Worm (Caenorhabditis elegans): ENCODE measurements around the gene nhx-5.
A peak's percentile ranks its signal among the peaks of the same experiment; 100 is the strongest.

nhx-5 gene

ce11 chrX:10568385-10569149 is 8.2 kb upstream of the nhx-5 start (continued):
- TF ChIP-seq ama-1 (optimal IDR thresholded peaks at IDR 0.05) (peak; percentile 92), sma-9 (GFP tag; optimal IDR thresholded peaks at IDR 0.05) (peak; percentile 95), sma-9 (tag; optimal IDR thresholded peaks at IDR 0.05) (no peak), aly-2 (tag; optimal IDR thresholded peaks at IDR 0.05) (no peak), ztf-4 (tag; optimal IDR thresholded peaks at IDR 0.05) (peak; percentile 53), blmp-1 (tag; optimal IDR thresholded peaks at IDR 0.05; ENCODE audit: insufficient read depth) (peak; percentile 29), fos-1 (tag; optimal IDR thresholded peaks at IDR 0.05) (peak; percentile 87), ceh-16 (tag; optimal IDR thresholded peaks at IDR 0.05) (peak; percentile 89), elt-1 (tag; optimal IDR thresholded peaks at IDR 0.05) (no peak), zag-1 (tag; optimal IDR thresholded peaks at IDR 0.05) (peak; percentile 84), ZK546.5 (tag; optimal IDR thresholded peaks at IDR 0.05) (peak; percentile 38), nhr-77 (tag; optimal IDR thresholded peaks at IDR 0.05) (peak; percentile 28), lin-11 (tag; optimal IDR thresholded peaks at IDR 0.05) (peak; percentile 80), dmd-4 (tag; optimal IDR thresholded peaks at IDR 0.05) (no peak)

- TF ChIP-seq mdl-1 (tag; optimal IDR thresholded peaks at IDR 0.05) (no peak), mab-5 (tag; optimal IDR thresholded peaks at IDR 0.05) (no peak), blmp-1 (tag; optimal IDR thresholded peaks at IDR 0.05; ENCODE audit: insufficient read depth) (no peak), unc-39 (tag; optimal IDR thresholded peaks at IDR 0.05) (no peak), nhr-237 (tag; optimal IDR thresholded peaks at IDR 0.05) (no peak), ztf-4 (tag; optimal IDR thresholded peaks at IDR 0.05) (no peak), nhr-10 (tag; optimal IDR thresholded peaks at IDR 0.05) (no peak), nhr-6 (tag; optimal IDR thresholded peaks at IDR 0.05) (no peak)
These were observed 7.6 kb upstream of the nhx-5 start, which contains the start of gene bet-2 for ce11 chrX:10569185-10569584. TSS of gene bet-2 (plus strand) at chrX:10569273.

DNA sequence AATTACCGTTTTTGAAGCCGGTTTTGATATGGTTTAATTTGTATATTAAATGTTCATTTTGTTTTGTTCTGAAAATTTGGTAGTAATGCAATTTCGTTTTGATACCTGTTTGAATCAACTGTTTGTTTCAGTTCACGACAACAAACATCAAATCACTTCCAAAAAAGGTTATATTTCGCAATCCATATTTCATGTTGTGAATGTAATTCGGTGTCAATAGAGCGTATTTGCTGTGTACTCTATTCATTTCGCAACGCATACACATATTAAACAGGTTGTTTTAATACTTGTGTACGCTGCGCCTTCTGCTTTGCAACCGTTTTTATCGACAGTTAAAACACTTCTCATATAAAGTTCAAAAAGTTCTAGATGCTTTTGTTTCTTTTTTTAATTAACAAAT is 343 bp upstream of the nhx-5 start:
- no peak for TF ChIP-seq aly-2 (tag; optimal IDR thresholded peaks at IDR 0.05)
- peak; percentile 92 for TF ChIP-seq C34F6.9 (tag; optimal IDR thresholded peaks at IDR 0.05)
- no peak for TF ChIP-seq elt-1 (tag; optimal IDR thresholded peaks at IDR 0.05)
- TF ChIP-seq sma-9 (GFP tag; optimal IDR thresholded peaks at IDR 0.05) = peak; percentile 78
- no peak for TF ChIP-seq sma-9 (tag; optimal IDR thresholded peaks at IDR 0.05)
- no peak for TF ChIP-seq ZK546.5 (tag; optimal IDR thresholded peaks at IDR 0.05)
- TF ChIP-seq sem-4 (tag; optimal IDR thresholded peaks at IDR 0.05) = peak; percentile 25
- TF ChIP-seq unc-55 (GFP tag; optimal IDR thresholded peaks at IDR 0.05) = peak; percentile 93
- no peak for TF ChIP-seq nhr-12 (tag; optimal IDR thresholded peaks at IDR 0.05)
- TF ChIP-seq nhr-21 (tag; optimal IDR thresholded peaks at IDR 0.05) = peak; percentile 38
- peak; percentile 37 to 62 for TF ChIP-seq lsy-2 (tag; optimal IDR thresholded peaks at IDR 0.05)
- peak; percentile 77 for TF ChIP-seq crh-2 (tag; optimal IDR thresholded peaks at IDR 0.05)
- peak; percentile 73 for TF ChIP-seq fos-1 (tag; optimal IDR thresholded peaks at IDR 0.05)
- TF ChIP-seq ceh-82 (tag; optimal IDR thresholded peaks at IDR 0.05) = peak; percentile 29
- TF ChIP-seq lin-13 (GFP tag; optimal IDR thresholded peaks at IDR 0.05) = peak; percentile 16
- peak; percentile 54 for TF ChIP-seq sma-3 (GFP tag; optimal IDR thresholded peaks at IDR 0.05)
- TF ChIP-seq Y55F3AM.14 (GFP tag; optimal IDR thresholded peaks at IDR 0.05) = no peak
- TF ChIP-seq gmeb-1 (tag; optimal IDR thresholded peaks at IDR 0.05) = peak; percentile 22
- TF ChIP-seq nhr-25 (tag; optimal IDR thresholded peaks at IDR 0.05) = peak; percentile 82
- peak; percentile 54 for TF ChIP-seq nhr-6 (tag; optimal IDR thresholded peaks at IDR 0.05)
- TF ChIP-seq nhr-10 (tag; optimal IDR thresholded peaks at IDR 0.05) = no peak
- TF ChIP-seq snpc-4 (tag; optimal IDR thresholded peaks at IDR 0.05) = peak; percentile 9
- peak; percentile 89 for TF ChIP-seq nhr-129 (tag; optimal IDR thresholded peaks at IDR 0.05)
- TF ChIP-seq nhr-11 (tag; optimal IDR thresholded peaks at IDR 0.05) = no peak
- TF ChIP-seq blmp-1 (tag; optimal IDR thresholded peaks at IDR 0.05; ENCODE audit: insufficient read depth) = peak; percentile 38
- TF ChIP-seq zag-1 (tag; optimal IDR thresholded peaks at IDR 0.05) = peak; percentile 21

ce11 chrX:10589465-10589864 is 12.7 kb downstream of the nhx-5 start, which contains the start of gene F57C7.4:
TSS of gene F57C7.4 (minus strand) at chrX:10589565.
- no peak for TF ChIP-seq unc-62 (GFP tag; optimal IDR thresholded peaks at IDR 0.05)
- no peak for TF ChIP-seq ZK546.5 (tag; optimal IDR thresholded peaks at IDR 0.05)
- TF ChIP-seq ceh-82 (tag; optimal IDR thresholded peaks at IDR 0.05) = no peak
- no peak for TF ChIP-seq fos-1 (tag; optimal IDR thresholded peaks at IDR 0.05)
- TF ChIP-seq skn-1 (tag; optimal IDR thresholded peaks at IDR 0.05) = no peak
- no peak for TF ChIP-seq ztf-1 (GFP tag; conservative IDR thresholded peaks at IDR 0.05)
